Fruit fly (Drosophila melanogaster): ENCODE results near the gene ATPsynbetaL.
A peak's percentile ranks its signal among the peaks of the same experiment; 100 is the strongest.

Gene ATPsynbetaL

dm6 chr3L:16128481-16128972, 30.9 kb downstream of the ATPsynbetaL start, which contains the start of gene Pgm1 (continued):
- peak; percentile 61 for TF ChIP-seq CG1647 (GFP tag; optimal IDR thresholded peaks at IDR 0.05)
- TF ChIP-seq phol (tag; optimal IDR thresholded peaks at IDR 0.05), result peak; percentile 79
- TF ChIP-seq ranshi (GFP tag; IDR thresholded peaks at IDR 0.05), result peak; percentile 66; the same call in 1 of the 2 replicates
- peak; percentile 69 for TF ChIP-seq fd64A (GFP tag; optimal IDR thresholded peaks at IDR 0.05)
- TF ChIP-seq ham (GFP tag; IDR thresholded peaks at IDR 0.05), result no peak
- TF ChIP-seq yki (optimal IDR thresholded peaks at IDR 0.05), result no peak
- TF ChIP-seq Abd-B (GFP tag; optimal IDR thresholded peaks at IDR 0.05), result no peak
- TF ChIP-seq CG13123 (GFP tag; optimal IDR thresholded peaks at IDR 0.05), result peak; percentile 73
- TF ChIP-seq Sry-δ (GFP tag; optimal IDR thresholded peaks at IDR 0.05), result peak; percentile 57
- peak; percentile 28; the same call in 1 of the 3 replicates for TF ChIP-seq ase (GFP tag; IDR thresholded peaks at IDR 0.05)
- peak; percentile 70 for TF ChIP-seq CG16815 (GFP tag; optimal IDR thresholded peaks at IDR 0.05)
- no peak for TF ChIP-seq nerfin-2 (GFP tag; IDR thresholded peaks at IDR 0.05; ENCODE audit: partially characterized antibody)
- no peak for TF ChIP-seq BEAF-32 (GFP tag; optimal IDR thresholded peaks at IDR 0.05)
- peak; percentile 87 for TF ChIP-seq lab (GFP tag; optimal IDR thresholded peaks at IDR 0.05)
- no peak for TF ChIP-seq Sry-β (GFP tag; optimal IDR thresholded peaks at IDR 0.05)
- peak; percentile 78 for TF ChIP-seq CG10209 (GFP tag; optimal IDR thresholded peaks at IDR 0.05)
- TF ChIP-seq Max (GFP tag; optimal IDR thresholded peaks at IDR 0.05), result peak; percentile 69
- TF ChIP-seq CG17829 (tag; optimal IDR thresholded peaks at IDR 0.05), result peak; percentile 80
- no peak for TF ChIP-seq Trl (optimal IDR thresholded peaks at IDR 0.05)
- TF ChIP-seq Trl (GFP tag; optimal IDR thresholded peaks at IDR 0.05), result peak; percentile 94
- TF ChIP-seq her (GFP tag; optimal IDR thresholded peaks at IDR 0.05), result peak; percentile 94
- TF ChIP-seq CG12155 (GFP tag; optimal IDR thresholded peaks at IDR 0.05), result peak; percentile 88
- 0 out of 4 replicates have a peak, but pooled peaks have one; percentile 24 for TF ChIP-seq chinmo (GFP tag; IDR thresholded peaks at IDR 0.05; ENCODE audit: partially characterized antibody)
- peak; percentile 100 for TF ChIP-seq ERR (GFP tag; optimal IDR thresholded peaks at IDR 0.05)
- peak; percentile 37; the same call in 1 of the 2 replicates for TF ChIP-seq Taf1 (GFP tag; IDR thresholded peaks at IDR 0.05)
- peak; percentile 89 for TF ChIP-seq Atf-2 (GFP tag; optimal IDR thresholded peaks at IDR 0.05)
- TF ChIP-seq Lpt (GFP tag; optimal IDR thresholded peaks at IDR 0.05), result no peak
- peak; percentile 85 for TF ChIP-seq fu2 (GFP tag; optimal IDR thresholded peaks at IDR 0.05)
- peak; percentile 85 for TF ChIP-seq CG33213 (GFP tag; optimal IDR thresholded peaks at IDR 0.05)
- peak; percentile 89 for TF ChIP-seq Fer1 (GFP tag; optimal IDR thresholded peaks at IDR 0.05)
- TF ChIP-seq CG4854 (GFP tag; optimal IDR thresholded peaks at IDR 0.05), result peak; percentile 72
- peak; percentile 94 for TF ChIP-seq ftz-f1 (GFP tag; optimal IDR thresholded peaks at IDR 0.05)
- TF ChIP-seq Hmx (GFP tag; optimal IDR thresholded peaks at IDR 0.05), result peak; percentile 70
- no peak for TF ChIP-seq mld (GFP tag; IDR thresholded peaks at IDR 0.05; ENCODE audit: partially characterized antibody)
- peak; percentile 85 for TF ChIP-seq NC2β (GFP tag; optimal IDR thresholded peaks at IDR 0.05)
- peak; percentile 39; the same call in 1 of the 2 replicates for TF ChIP-seq Adf1 (GFP tag; IDR thresholded peaks at IDR 0.05)
- peak; percentile 68 for TF ChIP-seq CG12391 (tag; optimal IDR thresholded peaks at IDR 0.05)
- no peak for TF ChIP-seq CG7928 (GFP tag; optimal IDR thresholded peaks at IDR 0.05)
- no peak for TF ChIP-seq CG15011 (GFP tag; optimal IDR thresholded peaks at IDR 0.05)
- TF ChIP-seq aop (GFP tag; IDR thresholded peaks at IDR 0.05), result no peak
- peak; percentile 56; the same call in 1 of the 2 replicates for TF ChIP-seq CG11696 (GFP tag; IDR thresholded peaks at IDR 0.05)
- TF ChIP-seq CG16779 (GFP tag; IDR thresholded peaks at IDR 0.05), result peak; percentile 74
- TF ChIP-seq Neu2 (GFP tag; optimal IDR thresholded peaks at IDR 0.05; ENCODE audit: borderline replicate concordance), result peak; percentile 73
- TF ChIP-seq Hr51 (GFP tag; optimal IDR thresholded peaks at IDR 0.05), result peak in 1 of 2 experiments; percentile 84
- TF ChIP-seq sima (GFP tag; optimal IDR thresholded peaks at IDR 0.05), result peak; percentile 70
- no peak for TF ChIP-seq CG2116 (GFP tag; optimal IDR thresholded peaks at IDR 0.05)
- TF ChIP-seq repo (GFP tag; optimal IDR thresholded peaks at IDR 0.05), result peak; percentile 89
- peak; percentile 74 for TF ChIP-seq CG6765 (GFP tag; optimal IDR thresholded peaks at IDR 0.05)
- TF ChIP-seq HLH3B (GFP tag; IDR thresholded peaks at IDR 0.05), result peak; percentile 60
- peak; percentile 50; the same call in 1 of the 2 replicates for TF ChIP-seq gsb (GFP tag; IDR thresholded peaks at IDR 0.05)
- peak; percentile 87 for TF ChIP-seq CG4282 (GFP tag; optimal IDR thresholded peaks at IDR 0.05)

Data from whole organism, embryonic.